Worm (Caenorhabditis elegans): ENCODE results near the gene R08A2.7.

ce11 chrV:14744824-14745223 lies 21.7 kb downstream of the R08A2.7 start:
- TF ChIP-seq xnd-1 (tag; optimal IDR thresholded peaks at IDR 0.05), result no peak
- no peak for TF ChIP-seq ekl-4 (GFP tag; IDR thresholded peaks at IDR 0.05)
- TF ChIP-seq F33H1.4 (GFP tag; IDR thresholded peaks at IDR 0.05), result no peak
- no peak for TF ChIP-seq pha-4 (tag; optimal IDR thresholded peaks at IDR 0.05)
- no peak for TF ChIP-seq F22D6.2 (tag; optimal IDR thresholded peaks at IDR 0.05)
- TF ChIP-seq hlh-26 (GFP tag; conservative IDR thresholded peaks at IDR 0.05), result no peak
- no peak for TF ChIP-seq B0035.1 (tag; optimal IDR thresholded peaks at IDR 0.05)
- TF ChIP-seq ceh-91 (GFP tag; IDR thresholded peaks at IDR 0.05), result no peak
- no peak for TF ChIP-seq nhr-90 (tag; optimal IDR thresholded peaks at IDR 0.05)
- TF ChIP-seq dpl-1 (GFP tag; optimal IDR thresholded peaks at IDR 0.05), result no peak
